Fruit fly (Drosophila melanogaster) whole organism, prepupa: ENCODE results near the gene CG13073.
A peak's percentile ranks its signal among the peaks of the same experiment; 100 is the strongest.

Experiments used
- CG10669 ChIP-seq: fragments of 200-800 bp; sonication (Bioruptor generic); optimal IDR thresholded peaks from 3 replicates; lab custom pipeline; 2018; ENCODE audit warnings: missing biosample characterization, mild to moderate bottlenecking, missing genetic modification characterization, moderate library complexity
- CG1621 ChIP-seq: fragments of 200-800 bp; sonication (Bioruptor generic); optimal IDR thresholded peaks from 3 replicates; lab custom pipeline; 2018; ENCODE audit warnings: missing biosample characterization, mild to moderate bottlenecking, missing genetic modification characterization
- Lpt ChIP-seq: fragments of 200-800 bp; sonication (Bioruptor generic); optimal IDR thresholded peaks from 3 replicates; lab custom pipeline; 2016; ENCODE audit warnings: missing biosample characterization, missing genetic modification characterization
- fd85E ChIP-seq: fragments of 200-800 bp; sonication (Bioruptor generic); optimal IDR thresholded peaks from 3 replicates; lab custom pipeline; 2016; ENCODE audit warnings: missing biosample characterization, missing genetic modification characterization
- ss ChIP-seq, 2 experiments: fragments of 200-800 bp; sonication (Bioruptor generic); optimal IDR thresholded peaks; 2 replicates in 1 of 2; 3 replicates in 1 of 2; lab custom pipeline; 2017 to 2018; ENCODE audit warnings: mild to moderate bottlenecking in 2 of 2, missing biosample characterization in 2 of 2, missing genetic modification characterization in 2 of 2, moderate library complexity in 1 of 2

DNA sequence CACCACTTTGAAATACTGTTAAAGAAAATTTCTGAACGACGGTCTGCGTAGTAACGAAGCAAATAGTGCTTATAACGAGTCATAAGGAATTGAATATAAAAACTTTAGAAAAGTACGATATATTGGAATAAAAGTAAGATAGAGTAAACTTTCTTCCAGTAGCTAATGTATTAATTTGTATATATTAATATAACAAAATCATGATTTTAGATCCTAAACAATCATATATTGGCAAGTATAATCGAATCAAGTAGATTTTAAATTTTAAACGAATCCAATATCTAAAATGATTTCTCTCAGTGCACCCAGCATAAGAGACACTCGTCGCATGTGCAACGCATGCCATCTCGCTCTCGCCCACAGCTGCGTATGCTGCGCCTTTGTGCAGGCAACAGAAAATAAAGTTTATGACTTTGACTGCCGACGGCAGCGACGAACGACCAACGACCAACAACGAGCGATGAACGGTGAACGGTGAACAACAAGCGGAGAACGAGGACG lies 35.7 kb downstream of the CG13073 start:
- peak; percentile 86 to 87 for TF ChIP-seq ss (GFP tag; optimal IDR thresholded peaks at IDR 0.05; lab: Kevin White, UChicago)
- TF ChIP-seq CG1621 (tag; lab: Kevin White, UChicago), result peak; percentile 49
- peak; percentile 28 for TF ChIP-seq Lpt (GFP tag; lab: Kevin White, UChicago)
- TF ChIP-seq fd85E, result no peak
- peak; percentile 83 for TF ChIP-seq CG10669
